Fruit fly (Drosophila melanogaster) whole organism, embryonic: ENCODE measurements around the gene Nct.

Source experiments
- Aef1 ChIP-seq: fragments of 200-800 bp; sonication (Bioruptor generic); IDR thresholded peaks from 3 replicates; pipeline ENCODE4 v1.3.6; 2022; ENCODE audit warnings: missing biosample characterization, missing genetic modification characterization
- Bgb ChIP-seq: fragments of 200-800 bp; sonication (Bioruptor generic); IDR thresholded peaks from 2 replicates; pipeline ENCODE4 v1.3.6; 2022; ENCODE audit warnings: missing biosample characterization, missing genetic modification characterization; ENCODE audit not compliant: partially characterized antibody
- CG12769 ChIP-seq: fragments of 200-800 bp; sonication (Bioruptor generic); optimal IDR thresholded peaks from 2 replicates; lab custom pipeline; 2019; ENCODE audit warnings: missing biosample characterization, mild to moderate bottlenecking, missing genetic modification characterization, moderate library complexity
- CG15479 ChIP-seq: fragments of 200-800 bp; sonication (Bioruptor generic); optimal IDR thresholded peaks from 3 replicates; lab custom pipeline; 2019; ENCODE audit warnings: missing biosample characterization, mild to moderate bottlenecking, missing genetic modification characterization, moderate library complexity
- CG17802 ChIP-seq: fragments of 200-800 bp; sonication (Bioruptor generic); optimal IDR thresholded peaks from 2 replicates; lab custom pipeline; 2018; ENCODE audit warnings: missing biosample characterization, mild to moderate bottlenecking, missing genetic modification characterization, moderate library complexity
- CG18011 ChIP-seq: fragments of 200-800 bp; sonication (Bioruptor generic); optimal IDR thresholded peaks from 2 replicates; lab custom pipeline; 2017; ENCODE audit warnings: missing biosample characterization, missing genetic modification characterization, mild to moderate bottlenecking, moderate library complexity, missing genotype
- CG2116 ChIP-seq: fragments of 200-800 bp; sonication (Bioruptor generic); optimal IDR thresholded peaks from 3 replicates; lab custom pipeline; 2018; ENCODE audit warnings: missing biosample characterization, mild to moderate bottlenecking, missing genetic modification characterization
- CG2199 ChIP-seq: fragments of 200-800 bp; sonication (Bioruptor generic); IDR thresholded peaks from 3 replicates; pipeline ENCODE4 v1.3.6; 2022; ENCODE audit warnings: missing biosample characterization, missing genetic modification characterization
- CG3281 ChIP-seq: fragments of 200-800 bp; sonication (Bioruptor generic); optimal IDR thresholded peaks from 3 replicates; lab custom pipeline; 2017; ENCODE audit warnings: missing biosample characterization, mild to moderate bottlenecking, missing genetic modification characterization
- CG34422 ChIP-seq: fragments of 200-800 bp; sonication (Bioruptor generic); IDR thresholded peaks from 3 replicates; pipeline ENCODE4 v1.3.6; 2022; ENCODE audit warnings: missing biosample characterization, missing genetic modification characterization
- CG4360 ChIP-seq: fragments of 200-800 bp; sonication (Bioruptor generic); IDR thresholded peaks from 2 replicates; pipeline ENCODE4 v1.3.6; 2022; ENCODE audit warnings: missing biosample characterization, missing genetic modification characterization
- CG4404 ChIP-seq: fragments of 200-800 bp; sonication (Bioruptor generic); IDR thresholded peaks from 2 replicates; pipeline ENCODE4 v1.3.6; 2022; ENCODE audit warnings: missing biosample characterization, missing genetic modification characterization
- CG6791 ChIP-seq: fragments of 200-800 bp; sonication (Bioruptor generic); IDR thresholded peaks from 3 replicates; pipeline ENCODE4 v1.3.6; 2022; ENCODE audit warnings: missing biosample characterization, missing genetic modification characterization; ENCODE audit not compliant: partially characterized antibody
- CG7963 ChIP-seq: fragments of 200-800 bp; sonication (Bioruptor generic); IDR thresholded peaks from 3 replicates; pipeline ENCODE4 v1.3.6; 2022; ENCODE audit warnings: missing biosample characterization, missing genetic modification characterization; ENCODE audit not compliant: partially characterized antibody
- CG8290 ChIP-seq, 3 experiments: fragments of 200-800 bp; sonication (Bioruptor generic); optimal IDR thresholded peaks; 2 replicates each; lab custom pipeline; 2016 to 2019; ENCODE audit warnings: missing biosample characterization in 3 of 3, missing genetic modification characterization in 3 of 3, mild to moderate bottlenecking in 2 of 3, moderate library complexity in 1 of 3
- Hand ChIP-seq: fragments of 200-800 bp; sonication (Bioruptor generic); optimal IDR thresholded peaks from 2 replicates; lab custom pipeline; 2017; ENCODE audit warnings: mild to moderate bottlenecking, missing biosample characterization, missing genetic modification reagents, missing genetic modification characterization
- Med ChIP-seq: fragments of 200-800 bp; sonication (Bioruptor generic); peaks from one replicate; lab custom pipeline; 2016; ENCODE audit warnings: missing biosample characterization, missing genetic modification characterization, mild to moderate bottlenecking, inconsistent platforms, moderate library complexity
- Ssrp ChIP-seq: fragments of 200-800 bp; sonication (Bioruptor generic); optimal IDR thresholded peaks from 2 replicates; lab custom pipeline; 2018; ENCODE audit warnings: missing biosample characterization, mild to moderate bottlenecking, missing genetic modification characterization, moderate library complexity
- Taf1 ChIP-seq: fragments of 200-800 bp; sonication (Bioruptor generic); IDR thresholded peaks from 2 replicates; pipeline ENCODE4 v1.3.6; 2022; ENCODE audit warnings: missing biosample characterization, missing genetic modification characterization
- ac ChIP-seq: fragments of 200-800 bp; sonication (Bioruptor generic); optimal IDR thresholded peaks from 3 replicates; lab custom pipeline; 2017; ENCODE audit warnings: missing biosample characterization, mild to moderate bottlenecking, missing genetic modification characterization
- az2 ChIP-seq: fragments of 200-800 bp; sonication (Bioruptor generic); optimal IDR thresholded peaks from 3 replicates; lab custom pipeline; 2016; ENCODE audit warnings: missing biosample characterization, missing genetic modification characterization
- cad ChIP-seq: fragments of >200 bp; optimal IDR thresholded peaks from 2 replicates; lab custom pipeline; 2017; ENCODE audit warnings: missing biosample characterization, missing genetic modification characterization
- cg ChIP-seq: fragments of 200-800 bp; sonication (Bioruptor generic); optimal IDR thresholded peaks from 3 replicates; lab custom pipeline; 2019; ENCODE audit warnings: missing biosample characterization, mild to moderate bottlenecking, missing genetic modification characterization, moderate library complexity
- chm ChIP-seq: fragments of 200-800 bp; sonication (Bioruptor generic); IDR thresholded peaks from 2 replicates; pipeline ENCODE4 v1.3.6; 2022; ENCODE audit warnings: missing biosample characterization, missing genetic modification characterization
- ci ChIP-seq: fragments of 200-800 bp; sonication (Bioruptor generic); IDR thresholded peaks from 3 replicates; pipeline ENCODE4 v1.3.6; 2022; ENCODE audit warnings: missing biosample characterization, missing genetic modification characterization
- ewg ChIP-seq: fragments of 200-800 bp; sonication (Bioruptor generic); optimal IDR thresholded peaks from 3 replicates; lab custom pipeline; 2017; ENCODE audit warnings: mild to moderate bottlenecking, missing biosample characterization, missing genetic modification reagents, missing genetic modification characterization
- grau ChIP-seq: fragments of 200-800 bp; optimal IDR thresholded peaks from 3 replicates; lab custom pipeline; 2019; ENCODE audit warnings: missing biosample characterization, mild to moderate bottlenecking, missing genetic modification characterization, moderate library complexity
- her ChIP-seq: fragments of 200-800 bp; sonication (Bioruptor generic); optimal IDR thresholded peaks from 2 replicates; lab custom pipeline; 2016; ENCODE audit warnings: missing biosample characterization, missing genetic modification characterization
- ind ChIP-seq: fragments of 200-800 bp; sonication (Bioruptor generic); optimal IDR thresholded peaks from 3 replicates; lab custom pipeline; 2016; ENCODE audit warnings: missing biosample characterization, missing genetic modification characterization
- jing ChIP-seq: fragments of 200-800 bp; sonication (Bioruptor generic); optimal IDR thresholded peaks from 2 replicates; lab custom pipeline; 2018; ENCODE audit warnings: missing biosample characterization, mild to moderate bottlenecking, missing genetic modification characterization
- kah ChIP-seq: fragments of 200-800 bp; sonication (Bioruptor generic); optimal IDR thresholded peaks from 2 replicates; lab custom pipeline; 2018; ENCODE audit warnings: missing biosample characterization, mild to moderate bottlenecking, missing genetic modification characterization
- kni ChIP-seq: fragments of 200-800 bp; sonication (Bioruptor generic); optimal IDR thresholded peaks from 3 replicates; lab custom pipeline; 2017; ENCODE audit warnings: mild to moderate bottlenecking, missing biosample characterization, missing genetic modification reagents, missing genetic modification characterization
- luna ChIP-seq: fragments of 200-800 bp; sonication (Bioruptor generic); optimal IDR thresholded peaks from 2 replicates; lab custom pipeline; 2016; ENCODE audit warnings: missing biosample characterization, missing genetic modification characterization
- mirr ChIP-seq: fragments of 200-800 bp; sonication (Bioruptor generic); optimal IDR thresholded peaks from 3 replicates; lab custom pipeline; 2018; ENCODE audit warnings: missing biosample characterization, mild to moderate bottlenecking, missing genetic modification characterization
- pros ChIP-seq: fragments of 200-800 bp; sonication (Bioruptor generic); optimal IDR thresholded peaks from 3 replicates; lab custom pipeline; 2019; ENCODE audit warnings: missing biosample characterization, mild to moderate bottlenecking, missing genetic modification characterization, moderate library complexity
- scrt ChIP-seq: fragments of 200-800 bp; sonication (Bioruptor generic); optimal IDR thresholded peaks from 2 replicates; lab custom pipeline; 2018; ENCODE audit warnings: missing biosample characterization, mild to moderate bottlenecking, missing genetic modification characterization, moderate library complexity
- sens-2 ChIP-seq: fragments of 200-800 bp; sonication (Bioruptor generic); IDR thresholded peaks from 2 replicates; pipeline ENCODE4 v1.3.6; 2022; ENCODE audit warnings: missing biosample characterization, missing genetic modification characterization
- twi ChIP-seq: fragments of 200-800 bp; optimal IDR thresholded peaks from 2 replicates; lab custom pipeline; 2019; ENCODE audit warnings: missing biosample characterization, mild to moderate bottlenecking, missing genetic modification characterization, moderate library complexity
- vnd ChIP-seq: fragments of 200-800 bp; sonication (Bioruptor generic); IDR thresholded peaks from 3 replicates; pipeline ENCODE4 v1.3.6; 2022; ENCODE audit warnings: missing biosample characterization, missing genetic modification characterization; ENCODE audit not compliant: partially characterized antibody

Nct gene

DNA sequence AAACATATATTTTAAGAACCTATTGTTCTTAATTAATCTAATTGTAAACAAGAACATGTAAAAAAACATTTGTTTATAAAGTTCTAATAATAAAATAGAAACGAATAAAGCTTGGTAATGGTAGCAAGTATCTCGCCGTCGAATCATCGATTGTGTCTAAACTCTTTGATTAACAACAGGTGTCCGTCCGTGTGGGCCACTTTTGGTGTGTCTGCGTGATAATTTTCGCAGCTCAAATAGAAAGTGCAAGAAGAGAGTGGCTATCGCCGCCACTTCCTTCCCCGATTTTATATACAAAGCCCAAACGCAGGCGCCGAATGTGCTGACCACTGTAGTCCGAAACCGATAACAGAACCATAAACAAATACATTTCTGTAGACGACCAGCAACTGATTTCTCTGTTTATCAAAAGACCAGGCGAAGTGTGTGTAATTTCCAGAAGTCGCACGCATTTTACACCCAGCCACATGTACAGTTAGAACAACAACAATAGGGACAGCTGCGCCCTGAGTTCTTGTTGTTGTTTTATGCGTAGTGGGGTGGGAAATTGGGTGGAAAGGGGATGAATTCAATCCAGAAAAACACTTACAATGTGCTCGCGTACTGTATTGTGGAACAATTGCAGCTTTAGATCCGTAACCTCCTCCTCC, 38.3 kb upstream of the Nct start:
- TF ChIP-seq pros (GFP tag; lab: Kevin White, UChicago) = peak; percentile 34
- peak; percentile 32; the same call in 1 of the 2 replicates for TF ChIP-seq Bgb
- TF ChIP-seq cad (GFP tag; lab: Kevin White, UChicago) = peak; percentile 15
- no peak for TF ChIP-seq CG2116
- peak; percentile 99 for TF ChIP-seq CG4360 (GFP tag; lab: Robert Waterston, UW)
- no peak for TF ChIP-seq jing
- TF ChIP-seq ind (GFP tag; lab: Kevin White, UChicago) = no peak
- TF ChIP-seq CG2199 (GFP tag; lab: Robert Waterston, UW) = peak; percentile 79; the same call in 2 of the 3 replicates
- TF ChIP-seq Ssrp (tag; lab: Kevin White, UChicago) = no peak
- TF ChIP-seq Hand (GFP tag; lab: Kevin White, UChicago) = peak; percentile 8
- TF ChIP-seq mirr = peak; percentile 25
- peak; percentile 4 for TF ChIP-seq cg (GFP tag; lab: Kevin White, UChicago)
- no peak for TF ChIP-seq CG8290 (GFP tag; optimal IDR thresholded peaks at IDR 0.05; lab: Kevin White, UChicago)
- TF ChIP-seq CG8290 (tag; optimal IDR thresholded peaks at IDR 0.05; lab: Kevin White, UChicago) = peak in 1 of 2 experiments; percentile 20
- no peak for TF ChIP-seq CG3281
- TF ChIP-seq CG18011 (GFP tag; lab: Kevin White, UChicago) = no peak
- no peak for TF ChIP-seq CG7963 (GFP tag; lab: Robert Waterston, UW)
- TF ChIP-seq CG15479 (GFP tag; lab: Kevin White, UChicago) = peak; percentile 58
- TF ChIP-seq ewg (GFP tag; lab: Kevin White, UChicago) = peak; percentile 68
- TF ChIP-seq az2 (GFP tag; lab: Kevin White, UChicago) = no peak
- TF ChIP-seq chm = 0 out of 2 replicates have a peak, but pooled peaks have one; percentile 20
- TF ChIP-seq CG12769 (tag; lab: Kevin White, UChicago) = peak; percentile 4
- peak; percentile 15; the same call in 1 of the 3 replicates for TF ChIP-seq CG34422 (GFP tag; lab: Robert Waterston, UW)
- no peak for TF ChIP-seq vnd
- TF ChIP-seq her (GFP tag; lab: Kevin White, UChicago) = no peak
- no peak for TF ChIP-seq luna (GFP tag; lab: Kevin White, UChicago)
- peak; percentile 0 for TF ChIP-seq grau (tag; lab: Kevin White, UChicago)
- peak; percentile 28 for TF ChIP-seq twi (tag; lab: Kevin White, UChicago)
- TF ChIP-seq CG6791 (GFP tag; lab: Robert Waterston, UW) = 0 out of 3 replicates have a peak, but pooled peaks have one; percentile 15
- no peak for TF ChIP-seq CG4404 (GFP tag; lab: Robert Waterston, UW)
- TF ChIP-seq Med (GFP tag; lab: Kevin White, UChicago) = peak; percentile 71
- TF ChIP-seq Aef1 (GFP tag; lab: Robert Waterston, UW) = no peak
- TF ChIP-seq CG17802 (tag; lab: Kevin White, UChicago) = no peak
- TF ChIP-seq sens-2 = 0 out of 2 replicates have a peak, but pooled peaks have one; percentile 29
- TF ChIP-seq Taf1 (GFP tag; lab: Robert Waterston, UW) = no peak
- peak; percentile 87 for TF ChIP-seq kah (GFP tag; lab: Kevin White, UChicago)
- peak; percentile 11; the same call in 1 of the 3 replicates for TF ChIP-seq ci (GFP tag; lab: Robert Waterston, UW)
- peak; percentile 24 for TF ChIP-seq kni
- no peak for TF ChIP-seq ac (GFP tag; lab: Kevin White, UChicago)
- TF ChIP-seq scrt (GFP tag; lab: Kevin White, UChicago) = peak; percentile 81
